Comparison of ENCODE assay signal across 1 fruit fly cellular context in the genomic region with DNA sequence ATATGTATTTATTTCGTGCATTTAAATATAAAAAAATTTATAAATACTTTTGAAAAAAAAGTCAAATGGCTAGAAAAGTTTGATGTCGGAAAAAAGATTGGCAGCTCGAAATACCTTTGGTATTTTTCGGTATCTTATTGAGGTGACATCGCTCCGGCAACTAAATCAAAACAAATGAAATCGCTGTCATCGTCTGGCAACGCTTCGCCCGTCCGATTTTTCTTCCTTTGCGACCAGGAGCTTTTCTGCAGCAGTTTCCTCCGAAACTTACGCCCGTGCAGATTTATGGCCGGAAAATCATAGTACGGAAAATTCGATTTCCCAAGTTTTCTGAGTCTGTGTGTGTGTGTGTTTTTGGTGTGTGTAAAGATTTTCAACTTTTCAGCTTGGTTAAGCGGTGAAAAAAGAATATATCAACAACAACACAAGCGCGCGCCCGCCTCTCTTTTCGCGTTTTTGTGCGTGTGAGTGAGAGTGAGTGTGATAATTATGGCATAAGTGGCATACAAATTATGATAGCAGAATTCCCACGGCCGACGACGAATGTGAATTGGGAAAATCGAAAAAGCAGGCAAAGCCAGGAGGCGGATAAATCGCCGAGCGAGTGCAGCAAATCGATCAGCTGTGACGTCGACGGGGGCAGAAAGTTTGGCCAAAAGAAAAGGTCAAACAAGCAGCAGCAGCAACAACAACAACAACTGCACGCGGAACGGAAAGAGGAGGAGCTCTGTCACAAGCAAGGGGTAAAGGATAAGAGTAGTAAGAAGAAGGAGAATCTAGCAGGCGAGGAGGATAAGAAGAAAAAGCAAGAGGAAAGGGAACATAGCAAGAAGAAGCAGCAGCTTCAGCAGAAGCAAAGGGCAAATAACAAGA.
TF ChIP-seq lines count a peak whose summit lies in the region.

CG32425 (plus strand) TSS at position 200 of the 873 bp plus-strand sequence.

TF ChIP-seq in whole organism, embryonic, 481 proteins besides CTCF, POLR2A, EP300 and RAD21 (continued from another document):
- TF ChIP-seq Aef1 (GFP tag; IDR thresholded peaks at IDR 0.05; lab: Robert Waterston, UW): no peak
- no peak for TF ChIP-seq CG16813 (GFP tag; IDR thresholded peaks at IDR 0.05; lab: Robert Waterston, UW; ENCODE audit: partially characterized antibody)
- TF ChIP-seq MBD-R2 (GFP tag; IDR thresholded peaks at IDR 0.05; lab: Robert Waterston, UW): peak; percentile 62
- TF ChIP-seq gt (GFP tag; IDR thresholded peaks at IDR 0.05; lab: Robert Waterston, UW): no peak
- TF ChIP-seq seq (GFP tag; IDR thresholded peaks at IDR 0.05; lab: Robert Waterston, UW): no peak
- TF ChIP-seq CG30020 (tag; optimal IDR thresholded peaks at IDR 0.05; lab: Kevin White, UChicago): peak; percentile 14
- TF ChIP-seq phol (tag; optimal IDR thresholded peaks at IDR 0.05; lab: Kevin White, UChicago): peak; percentile 40
- no peak for TF ChIP-seq CG2202 (tag; optimal IDR thresholded peaks at IDR 0.05; lab: Kevin White, UChicago)
- no peak for TF ChIP-seq CG9817 (tag; optimal IDR thresholded peaks at IDR 0.05; lab: Kevin White, UChicago)
- TF ChIP-seq Pdp1 (GFP tag; optimal IDR thresholded peaks at IDR 0.05; lab: Kevin White, UChicago): peak in 1 of 2 experiments; percentile 80
- peak; percentile 65 for TF ChIP-seq sens (GFP tag; lab: Kevin White, UChicago)
- TF ChIP-seq slou (GFP tag; optimal IDR thresholded peaks at IDR 0.05; lab: Kevin White, UChicago): no peak
- TF ChIP-seq CG1602 (GFP tag; optimal IDR thresholded peaks at IDR 0.05; lab: Kevin White, UChicago): no peak
- peak; percentile 91 for TF ChIP-seq CG15514 (GFP tag; optimal IDR thresholded peaks at IDR 0.05; lab: Kevin White, UChicago)
- no peak for TF ChIP-seq CG10366 (GFP tag; IDR thresholded peaks at IDR 0.05; lab: Robert Waterston, UW)
- no peak for TF ChIP-seq CG17568 (GFP tag; optimal IDR thresholded peaks at IDR 0.05; lab: Kevin White, UChicago)
- 0 out of 3 replicates have a peak, but pooled peaks have one; percentile 16 for TF ChIP-seq CG34224 (GFP tag; IDR thresholded peaks at IDR 0.05; lab: Robert Waterston, UW; ENCODE audit: partially characterized antibody)
- TF ChIP-seq dm (GFP tag; optimal IDR thresholded peaks at IDR 0.05; lab: Kevin White, UChicago): no peak
- no peak for TF ChIP-seq Drgx (GFP tag; IDR thresholded peaks at IDR 0.05; lab: Robert Waterston, UW)
- TF ChIP-seq CG12769 (tag; optimal IDR thresholded peaks at IDR 0.05; lab: Kevin White, UChicago): peak; percentile 7
- TF ChIP-seq bbx (GFP tag; IDR thresholded peaks at IDR 0.05; lab: Robert Waterston, UW; ENCODE audit: partially characterized antibody): peak; percentile 54
- TF ChIP-seq CG9932 (GFP tag; IDR thresholded peaks at IDR 0.05; lab: Robert Waterston, UW): peak; percentile 35; the same call in 1 of the 2 replicates
- no peak for TF ChIP-seq CG12155 (GFP tag; optimal IDR thresholded peaks at IDR 0.05; lab: Kevin White, UChicago)
- TF ChIP-seq vnd (GFP tag; IDR thresholded peaks at IDR 0.05; lab: Robert Waterston, UW; ENCODE audit: partially characterized antibody): no peak
- TF ChIP-seq CG18764 (GFP tag; optimal IDR thresholded peaks at IDR 0.05; lab: Kevin White, UChicago): no peak
- peak; percentile 11 for TF ChIP-seq az2 (GFP tag; optimal IDR thresholded peaks at IDR 0.05; lab: Kevin White, UChicago)
- TF ChIP-seq dpn (GFP tag; optimal IDR thresholded peaks at IDR 0.05; lab: Kevin White, UChicago): peak in 1 of 2 experiments; percentile 26
- no peak for TF ChIP-seq CG6683 (GFP tag; optimal IDR thresholded peaks at IDR 0.05; lab: Kevin White, UChicago)
- TF ChIP-seq Fer3 (tag; optimal IDR thresholded peaks at IDR 0.05; lab: Kevin White, UChicago): peak; percentile 33
- peak; percentile 18 for TF ChIP-seq CG7839 (tag; optimal IDR thresholded peaks at IDR 0.05; lab: Kevin White, UChicago)
- TF ChIP-seq CG18011 (GFP tag; optimal IDR thresholded peaks at IDR 0.05; lab: Kevin White, UChicago): no peak
- TF ChIP-seq CG7963 (GFP tag; IDR thresholded peaks at IDR 0.05; lab: Robert Waterston, UW; ENCODE audit: partially characterized antibody): no peak
- peak; percentile 23 for TF ChIP-seq CG2712 (tag; optimal IDR thresholded peaks at IDR 0.05; lab: Kevin White, UChicago)
- TF ChIP-seq Dek (tag; optimal IDR thresholded peaks at IDR 0.05; lab: Kevin White, UChicago): peak; percentile 2
- no peak for TF ChIP-seq CG12299 (tag; optimal IDR thresholded peaks at IDR 0.05; lab: Kevin White, UChicago)
- TF ChIP-seq Rfx (GFP tag; IDR thresholded peaks at IDR 0.05; lab: Robert Waterston, UW): peak; percentile 36; the same call in 1 of the 2 replicates
- no peak for TF ChIP-seq fd64A (GFP tag; optimal IDR thresholded peaks at IDR 0.05; lab: Kevin White, UChicago)
- peak; percentile 84 for TF ChIP-seq Ets65A (GFP tag; lab: Kevin White, UChicago)
- TF ChIP-seq HmgZ (tag; optimal IDR thresholded peaks at IDR 0.05; lab: Kevin White, UChicago): peak; percentile 15
- TF ChIP-seq CG1603 (tag; optimal IDR thresholded peaks at IDR 0.05; lab: Kevin White, UChicago): peak; percentile 48
- peak in 1 of 2 experiments; percentile 63 for TF ChIP-seq Hr78 (GFP tag; optimal IDR thresholded peaks at IDR 0.05; lab: Kevin White, UChicago)
- peak; percentile 38; the same call in 1 of the 3 replicates for TF ChIP-seq Dbx (GFP tag; IDR thresholded peaks at IDR 0.05; lab: Robert Waterston, UW)
- TF ChIP-seq Nf-YC (tag; optimal IDR thresholded peaks at IDR 0.05; lab: Kevin White, UChicago): peak; percentile 25
- TF ChIP-seq Awh (GFP tag; IDR thresholded peaks at IDR 0.05; lab: Robert Waterston, UW): no peak
- peak; percentile 74 for TF ChIP-seq cg (GFP tag; optimal IDR thresholded peaks at IDR 0.05; lab: Kevin White, UChicago)
- TF ChIP-seq lola (GFP tag; optimal IDR thresholded peaks at IDR 0.05; lab: Kevin White, UChicago): no peak
- no peak for TF ChIP-seq Elba2 (GFP tag; optimal IDR thresholded peaks at IDR 0.05; lab: Kevin White, UChicago)
- TF ChIP-seq YL-1 (GFP tag; optimal IDR thresholded peaks at IDR 0.05; lab: Kevin White, UChicago): peak; percentile 51
- peak; percentile 21 for TF ChIP-seq CG15269 (tag; optimal IDR thresholded peaks at IDR 0.05; lab: Kevin White, UChicago)
- peak; percentile 5 for TF ChIP-seq tin (GFP tag; optimal IDR thresholded peaks at IDR 0.05; lab: Kevin White, UChicago)
- peak; percentile 23; the same call in 1 of the 2 replicates for TF ChIP-seq CG3847 (GFP tag; IDR thresholded peaks at IDR 0.05; lab: Robert Waterston, UW)
- peak; percentile 80 for TF ChIP-seq exex (tag; optimal IDR thresholded peaks at IDR 0.05; lab: Kevin White, UChicago)
- no peak for TF ChIP-seq wor (GFP tag; IDR thresholded peaks at IDR 0.05; lab: Robert Waterston, UW)
- TF ChIP-seq CG9797 (GFP tag; optimal IDR thresholded peaks at IDR 0.05; lab: Kevin White, UChicago): peak; percentile 35
- no peak for TF ChIP-seq CG14050 (GFP tag; IDR thresholded peaks at IDR 0.05; lab: Robert Waterston, UW)
- TF ChIP-seq Lhr (GFP tag; optimal IDR thresholded peaks at IDR 0.05; lab: Kevin White, UChicago): peak; percentile 63
- peak; percentile 1 for TF ChIP-seq Xbp1 (GFP tag; optimal IDR thresholded peaks at IDR 0.05; lab: Kevin White, UChicago)
- TF ChIP-seq CG32532 (GFP tag; IDR thresholded peaks at IDR 0.05; lab: Robert Waterston, UW): no peak
- TF ChIP-seq CG8281 (tag; optimal IDR thresholded peaks at IDR 0.05; lab: Kevin White, UChicago): peak; percentile 3
- no peak for TF ChIP-seq CG11247 (GFP tag; IDR thresholded peaks at IDR 0.05; lab: Robert Waterston, UW)
- TF ChIP-seq CoRest (tag; optimal IDR thresholded peaks at IDR 0.05; lab: Kevin White, UChicago): peak; percentile 36
- TF ChIP-seq CG17829 (tag; optimal IDR thresholded peaks at IDR 0.05; lab: Kevin White, UChicago): peak; percentile 6
- TF ChIP-seq CG11504 (tag; optimal IDR thresholded peaks at IDR 0.05; lab: Kevin White, UChicago): peak; percentile 46
- TF ChIP-seq CG18599 (GFP tag; optimal IDR thresholded peaks at IDR 0.05; lab: Kevin White, UChicago): peak; percentile 5
- TF ChIP-seq CG12659 (GFP tag; optimal IDR thresholded peaks at IDR 0.05; lab: Kevin White, UChicago): peak; percentile 55
- TF ChIP-seq fd102C (GFP tag; optimal IDR thresholded peaks at IDR 0.05; lab: Kevin White, UChicago): no peak
TF ChIP-seq in whole organism, embryonic: peak in this region for 89.
